In genomic region chr3R:5368170-5368781, dm6 we compare ENCODE assay signal across 1 fruit fly cellular context.
TF ChIP-seq lines count a peak whose summit lies in the region.

Gene Cerk (minus strand): TSS chr3R:5368306.

TF ChIP-seq in whole organism, embryonic, 481 proteins besides CTCF, POLR2A, EP300 and RAD21 (continued from another document and continues in another):
- TF ChIP-seq CG17385 (GFP tag; optimal IDR thresholded peaks at IDR 0.05; lab: Kevin White, UChicago) (peak; percentile 36), Nf-YC (tag; optimal IDR thresholded peaks at IDR 0.05; lab: Kevin White, UChicago) (peak; percentile 33), CG8765 (GFP tag; IDR thresholded peaks at IDR 0.05; lab: Robert Waterston, UW) (no peak), Fer2 (tag; optimal IDR thresholded peaks at IDR 0.05; lab: Kevin White, UChicago) (no peak), CG17802 (tag; optimal IDR thresholded peaks at IDR 0.05; lab: Kevin White, UChicago) (peak; percentile 38), CG13287 (GFP tag; IDR thresholded peaks at IDR 0.05; lab: Robert Waterston, UW; ENCODE audit: partially characterized antibody) (peak; percentile 76), CG14710 (tag; optimal IDR thresholded peaks at IDR 0.05; lab: Kevin White, UChicago) (peak; percentile 52), phol (tag; optimal IDR thresholded peaks at IDR 0.05; lab: Kevin White, UChicago) (peak; percentile 46), Sox102F (GFP tag; optimal IDR thresholded peaks at IDR 0.05; lab: Kevin White, UChicago) (no peak), dimm (GFP tag; IDR thresholded peaks at IDR 0.05; lab: Robert Waterston, UW) (no peak), CG10431 (GFP tag; optimal IDR thresholded peaks at IDR 0.05; lab: Kevin White, UChicago) (peak; percentile 25), CG15514 (GFP tag; optimal IDR thresholded peaks at IDR 0.05; lab: Kevin White, UChicago) (peak; percentile 75), Kr (GFP tag; optimal IDR thresholded peaks at IDR 0.05; lab: Kevin White, UChicago) (no peak), Drgx (GFP tag; IDR thresholded peaks at IDR 0.05; lab: Robert Waterston, UW) (no peak; the same call in 1 of the 2 replicates), Dbx (GFP tag; IDR thresholded peaks at IDR 0.05; lab: Robert Waterston, UW) (peak; percentile 73), CG18764 (GFP tag; optimal IDR thresholded peaks at IDR 0.05; lab: Kevin White, UChicago) (no peak), CG7987 (GFP tag; optimal IDR thresholded peaks at IDR 0.05; lab: Kevin White, UChicago) (peak; percentile 55), Meics (GFP tag; optimal IDR thresholded peaks at IDR 0.05; lab: Kevin White, UChicago) (peak; percentile 28), CG17186 (GFP tag; optimal IDR thresholded peaks at IDR 0.05; lab: Kevin White, UChicago) (peak; percentile 66), CG6175 (GFP tag; IDR thresholded peaks at IDR 0.05; lab: Robert Waterston, UW) (no peak), CG6854 (GFP tag; optimal IDR thresholded peaks at IDR 0.05; lab: Kevin White, UChicago) (no peak), CG32772 (GFP tag; IDR thresholded peaks at IDR 0.05; lab: Robert Waterston, UW) (no peak), HLHmδ (GFP tag; optimal IDR thresholded peaks at IDR 0.05; lab: Kevin White, UChicago) (peak; percentile 67), CG12769 (tag; optimal IDR thresholded peaks at IDR 0.05; lab: Kevin White, UChicago) (peak; percentile 54), Dp (GFP tag; optimal IDR thresholded peaks at IDR 0.05; lab: Kevin White, UChicago) (peak; percentile 46), fd96Cb (tag; optimal IDR thresholded peaks at IDR 0.05; lab: Kevin White, UChicago) (no peak), Adf1 (GFP tag; IDR thresholded peaks at IDR 0.05; lab: Robert Waterston, UW) (no peak), ab (GFP tag; optimal IDR thresholded peaks at IDR 0.05; lab: Kevin White, UChicago) (no peak), ranshi (GFP tag; IDR thresholded peaks at IDR 0.05; lab: Robert Waterston, UW) (0 out of 2 replicates have a peak, but pooled peaks have one; percentile 10), pho (GFP tag; optimal IDR thresholded peaks at IDR 0.05; lab: Kevin White, UChicago) (no peak), CG5180 (GFP tag; optimal IDR thresholded peaks at IDR 0.05; lab: Kevin White, UChicago) (no peak), Sry-β (GFP tag; optimal IDR thresholded peaks at IDR 0.05; lab: Kevin White, UChicago) (peak; percentile 56), D19A (tag; optimal IDR thresholded peaks at IDR 0.05; lab: Kevin White, UChicago) (no peak), HmgD (GFP tag; optimal IDR thresholded peaks at IDR 0.05; lab: Kevin White, UChicago) (peak; percentile 71), CG16815 (GFP tag; optimal IDR thresholded peaks at IDR 0.05; lab: Kevin White, UChicago) (no peak), CG12155 (GFP tag; optimal IDR thresholded peaks at IDR 0.05; lab: Kevin White, UChicago) (peak; percentile 72), Xrp1 (GFP tag; IDR thresholded peaks at IDR 0.05; lab: Robert Waterston, UW) (no peak), bsh (GFP tag; optimal IDR thresholded peaks at IDR 0.05; lab: Kevin White, UChicago) (peak in 1 of 2 experiments; percentile 10), CG4282 (GFP tag; optimal IDR thresholded peaks at IDR 0.05; lab: Kevin White, UChicago) (no peak), Vsx1 (GFP tag; optimal IDR thresholded peaks at IDR 0.05; lab: Kevin White, UChicago) (no peak), CG1024 (GFP tag; IDR thresholded peaks at IDR 0.05; lab: Robert Waterston, UW) (no peak), CG31388 (GFP tag; optimal IDR thresholded peaks at IDR 0.05; lab: Kevin White, UChicago) (no peak), CG6654 (GFP tag; optimal IDR thresholded peaks at IDR 0.05; lab: Kevin White, UChicago) (peak; percentile 41), h (optimal IDR thresholded peaks at IDR 0.05; lab: Kevin White, UChicago) (no peak), CG8089 (GFP tag; optimal IDR thresholded peaks at IDR 0.05; lab: Kevin White, UChicago) (no peak), ERR (GFP tag; optimal IDR thresholded peaks at IDR 0.05; lab: Kevin White, UChicago) (peak; percentile 49), insv (GFP tag; optimal IDR thresholded peaks at IDR 0.05; lab: Kevin White, UChicago) (no peak), CG16779 (GFP tag; IDR thresholded peaks at IDR 0.05; lab: Robert Waterston, UW) (no peak), z (GFP tag; IDR thresholded peaks at IDR 0.05; lab: Robert Waterston, UW) (no peak), BtbVII (GFP tag; optimal IDR thresholded peaks at IDR 0.05; lab: Kevin White, UChicago) (no peak), CG9215 (GFP tag; IDR thresholded peaks at IDR 0.05; lab: Robert Waterston, UW) (0 out of 2 replicates have a peak, but pooled peaks have one; percentile 9), en (GFP tag; optimal IDR thresholded peaks at IDR 0.05; lab: Kevin White, UChicago) (no peak), lilli (GFP tag; optimal IDR thresholded peaks at IDR 0.05; lab: Kevin White, UChicago) (peak; percentile 50), CkIIα-i1 (GFP tag; IDR thresholded peaks at IDR 0.05; lab: Robert Waterston, UW) (no peak), danr (GFP tag; IDR thresholded peaks at IDR 0.05; lab: Robert Waterston, UW) (no peak), unc-4 (GFP tag; IDR thresholded peaks at IDR 0.05; lab: Robert Waterston, UW; ENCODE audit: partially characterized antibody) (peak; percentile 51; the same call in 1 of the 2 replicates), CG7786 (GFP tag; optimal IDR thresholded peaks at IDR 0.05; lab: Kevin White, UChicago) (peak; percentile 20), CG15601 (tag; optimal IDR thresholded peaks at IDR 0.05; lab: Kevin White, UChicago) (peak; percentile 16), CG9609 (GFP tag; optimal IDR thresholded peaks at IDR 0.05; lab: Kevin White, UChicago) (peak; percentile 32), emc (GFP tag; optimal IDR thresholded peaks at IDR 0.05; lab: Kevin White, UChicago) (no peak), kay (GFP tag; optimal IDR thresholded peaks at IDR 0.05; lab: Kevin White, UChicago) (peak; percentile 9), Dek (tag; optimal IDR thresholded peaks at IDR 0.05; lab: Kevin White, UChicago) (no peak), sr (GFP tag; IDR thresholded peaks at IDR 0.05; lab: Robert Waterston, UW) (no peak), ewg (GFP tag; optimal IDR thresholded peaks at IDR 0.05; lab: Kevin White, UChicago) (no peak), mam (GFP tag; optimal IDR thresholded peaks at IDR 0.05; lab: Kevin White, UChicago) (peak; percentile 67), eyg (GFP tag; optimal IDR thresholded peaks at IDR 0.05; lab: Kevin White, UChicago) (peak; percentile 59), CG15696 (tag; optimal IDR thresholded peaks at IDR 0.05; lab: Kevin White, UChicago) (no peak), ci (GFP tag; IDR thresholded peaks at IDR 0.05; lab: Robert Waterston, UW) (peak; percentile 81), cas (GFP tag; IDR thresholded peaks at IDR 0.05; lab: Robert Waterston, UW) (no peak), tx (GFP tag; optimal IDR thresholded peaks at IDR 0.05; lab: Kevin White, UChicago) (peak; percentile 27), Lhr (GFP tag; optimal IDR thresholded peaks at IDR 0.05; lab: Kevin White, UChicago) (peak; percentile 77), schlank (tag; optimal IDR thresholded peaks at IDR 0.05; lab: Kevin White, UChicago) (no peak), CG2129 (GFP tag; IDR thresholded peaks at IDR 0.05; lab: Robert Waterston, UW; ENCODE audit: partially characterized antibody) (no peak), B-H1 (GFP tag; IDR thresholded peaks at IDR 0.05; lab: Robert Waterston, UW) (no peak; the same call in 2 of the 3 replicates), CG4730 (GFP tag; IDR thresholded peaks at IDR 0.05; lab: Robert Waterston, UW) (no peak), vnd (GFP tag; IDR thresholded peaks at IDR 0.05; lab: Robert Waterston, UW; ENCODE audit: partially characterized antibody) (no peak), NC2β (GFP tag; optimal IDR thresholded peaks at IDR 0.05; lab: Kevin White, UChicago) (peak; percentile 57), zen (tag; optimal IDR thresholded peaks at IDR 0.05; lab: Kevin White, UChicago) (peak; percentile 0), CG16863 (GFP tag; optimal IDR thresholded peaks at IDR 0.05; lab: Kevin White, UChicago) (no peak), Dad (GFP tag; optimal IDR thresholded peaks at IDR 0.05; lab: Kevin White, UChicago) (peak; percentile 42), CG14965 (GFP tag; optimal IDR thresholded peaks at IDR 0.05; lab: Kevin White, UChicago; ENCODE audit: borderline replicate concordance) (no peak), pan (optimal IDR thresholded peaks at IDR 0.05; lab: Kevin White, UChicago) (no peak), pan (GFP tag; optimal IDR thresholded peaks at IDR 0.05 in 1 of 2, IDR thresholded peaks at IDR 0.05 in 1 of 2) (peak in 1 of 2 experiments; percentile 23), nerfin-2 (GFP tag; IDR thresholded peaks at IDR 0.05; lab: Robert Waterston, UW; ENCODE audit: partially characterized antibody) (peak; percentile 57), CG2199 (GFP tag; IDR thresholded peaks at IDR 0.05; lab: Robert Waterston, UW) (0 out of 3 replicates have a peak, but pooled peaks have one; percentile 25), MTF-1 (GFP tag; optimal IDR thresholded peaks at IDR 0.05; lab: Kevin White, UChicago; ENCODE audit: borderline replicate concordance) (peak; percentile 12), gsb-n (tag; optimal IDR thresholded peaks at IDR 0.05; lab: Kevin White, UChicago) (no peak), HHEX (GFP tag; optimal IDR thresholded peaks at IDR 0.05; lab: Kevin White, UChicago) (no peak), her (GFP tag; optimal IDR thresholded peaks at IDR 0.05; lab: Kevin White, UChicago) (peak; percentile 51), Ada2b (GFP tag; IDR thresholded peaks at IDR 0.05; lab: Robert Waterston, UW) (no peak), chinmo (GFP tag; IDR thresholded peaks at IDR 0.05; lab: Robert Waterston, UW; ENCODE audit: partially characterized antibody) (peak; percentile 89), sisA (GFP tag; IDR thresholded peaks at IDR 0.05; lab: Robert Waterston, UW) (peak; percentile 17; the same call in 1 of the 2 replicates), lbe (GFP tag; optimal IDR thresholded peaks at IDR 0.05; lab: Kevin White, UChicago) (no peak), seq (GFP tag; IDR thresholded peaks at IDR 0.05; lab: Robert Waterston, UW) (no peak), CG13123 (GFP tag; optimal IDR thresholded peaks at IDR 0.05; lab: Kevin White, UChicago) (peak; percentile 24), tna (GFP tag; IDR thresholded peaks at IDR 0.05; lab: Robert Waterston, UW; ENCODE audit: partially characterized antibody) (peak; percentile 17; the same call in 1 of the 2 replicates), Taf1 (GFP tag; IDR thresholded peaks at IDR 0.05; lab: Robert Waterston, UW) (no peak; the same call in 1 of the 2 replicates), al (GFP tag; IDR thresholded peaks at IDR 0.05; lab: Robert Waterston, UW) (peak; percentile 41; the same call in 1 of the 2 replicates), Rx (GFP tag; IDR thresholded peaks at IDR 0.05; lab: Robert Waterston, UW) (no peak), chn (GFP tag; optimal IDR thresholded peaks at IDR 0.05; lab: Kevin White, UChicago) (peak; percentile 69), dysf (GFP tag; IDR thresholded peaks at IDR 0.05; lab: Robert Waterston, UW) (peak; percentile 58; the same call in 2 of the 3 replicates), pfk (GFP tag; optimal IDR thresholded peaks at IDR 0.05; lab: Kevin White, UChicago) (no peak), CG8290 (GFP tag; optimal IDR thresholded peaks at IDR 0.05; lab: Kevin White, UChicago) (peak; percentile 30), CG8290 (tag; optimal IDR thresholded peaks at IDR 0.05; lab: Kevin White, UChicago) (peak; percentile 28 to 86), nau (GFP tag; optimal IDR thresholded peaks at IDR 0.05; lab: Kevin White, UChicago) (no peak), HLH3B (GFP tag; IDR thresholded peaks at IDR 0.05; lab: Robert Waterston, UW) (0 out of 2 replicates have a peak, but pooled peaks have one; percentile 27), CG11093 (GFP tag; IDR thresholded peaks at IDR 0.05; lab: Robert Waterston, UW) (no peak), Sry-δ (GFP tag; optimal IDR thresholded peaks at IDR 0.05; lab: Kevin White, UChicago) (peak; percentile 66), fu2 (GFP tag; optimal IDR thresholded peaks at IDR 0.05; lab: Kevin White, UChicago) (no peak), CG18619 (GFP tag; optimal IDR thresholded peaks at IDR 0.05; lab: Kevin White, UChicago) (no peak), CG11085 (GFP tag; IDR thresholded peaks at IDR 0.05; lab: Robert Waterston, UW) (peak; percentile 47; the same call in 1 of the 2 replicates), CG10147 (GFP tag; optimal IDR thresholded peaks at IDR 0.05; lab: Kevin White, UChicago) (no peak), CG17568 (GFP tag; optimal IDR thresholded peaks at IDR 0.05; lab: Kevin White, UChicago) (no peak), cwo (GFP tag; optimal IDR thresholded peaks at IDR 0.05; lab: Kevin White, UChicago) (no peak), CG9932 (GFP tag; IDR thresholded peaks at IDR 0.05; lab: Robert Waterston, UW) (peak; percentile 72), vfl (GFP tag; optimal IDR thresholded peaks at IDR 0.05; lab: Kevin White, UChicago) (no peak), CG11247 (GFP tag; IDR thresholded peaks at IDR 0.05; lab: Robert Waterston, UW) (no peak), ham (GFP tag; IDR thresholded peaks at IDR 0.05; lab: Robert Waterston, UW) (no peak), CG5953 (GFP tag; IDR thresholded peaks at IDR 0.05; lab: Robert Waterston, UW) (no peak), NC2α (GFP tag; optimal IDR thresholded peaks at IDR 0.05; lab: Kevin White, UChicago) (no peak), mirr (GFP tag; optimal IDR thresholded peaks at IDR 0.05; lab: Kevin White, UChicago) (no peak), nerfin-1 (tag; optimal IDR thresholded peaks at IDR 0.05; lab: Kevin White, UChicago) (no peak), Trl (optimal IDR thresholded peaks at IDR 0.05; lab: Kevin White, UChicago) (no peak), Trl (GFP tag; optimal IDR thresholded peaks at IDR 0.05; lab: Kevin White, UChicago) (peak; percentile 57), ase (GFP tag; IDR thresholded peaks at IDR 0.05; lab: Robert Waterston, UW) (no peak), dm (GFP tag; optimal IDR thresholded peaks at IDR 0.05; lab: Kevin White, UChicago) (peak; percentile 57), CG12071 (GFP tag; optimal IDR thresholded peaks at IDR 0.05; lab: Kevin White, UChicago) (no peak), Dref (GFP tag; IDR thresholded peaks at IDR 0.05; lab: Robert Waterston, UW) (peak; percentile 48), org-1 (GFP tag; optimal IDR thresholded peaks at IDR 0.05; lab: Kevin White, UChicago) (no peak), YL-1 (GFP tag; optimal IDR thresholded peaks at IDR 0.05; lab: Kevin White, UChicago) (peak; percentile 38), CG30403 (GFP tag; optimal IDR thresholded peaks at IDR 0.05; lab: Kevin White, UChicago) (peak; percentile 54), CG7271 (tag; optimal IDR thresholded peaks at IDR 0.05; lab: Kevin White, UChicago) (no peak), CG10979 (tag; optimal IDR thresholded peaks at IDR 0.05; lab: Kevin White, UChicago) (peak; percentile 6)
